Fruit fly (Drosophila melanogaster) whole organism, embryonic: ENCODE results near the gene CG5381.

Experiments used
- CG10267 ChIP-seq: fragments of 200-800 bp; sonication (Bioruptor generic); optimal IDR thresholded peaks from 2 replicates; lab custom pipeline; 2018; ENCODE audit warnings: missing biosample characterization, mild to moderate bottlenecking, missing genetic modification characterization, moderate library complexity
- CG10979 ChIP-seq: fragments of 200-800 bp; sonication (Bioruptor generic); optimal IDR thresholded peaks from 2 replicates; lab custom pipeline; 2018; ENCODE audit warnings: missing biosample characterization, mild to moderate bottlenecking, missing genetic modification characterization, moderate library complexity
- CG11504 ChIP-seq: fragments of 200-800 bp; sonication (Bioruptor generic); optimal IDR thresholded peaks from 3 replicates; lab custom pipeline; 2019; ENCODE audit warnings: missing biosample characterization, mild to moderate bottlenecking, missing genetic modification characterization, moderate library complexity
- CG12219 ChIP-seq: fragments of 200-800 bp; sonication (Bioruptor generic); optimal IDR thresholded peaks from 3 replicates; lab custom pipeline; 2018; ENCODE audit warnings: missing biosample characterization, mild to moderate bottlenecking, missing genetic modification characterization
- CG13424 ChIP-seq: fragments of 200-800 bp; sonication (Bioruptor generic); optimal IDR thresholded peaks from 2 replicates; lab custom pipeline; 2019; ENCODE audit warnings: missing biosample characterization, mild to moderate bottlenecking, missing genetic modification characterization, moderate library complexity
- CG15269 ChIP-seq: fragments of 200-800 bp; sonication (Bioruptor generic); optimal IDR thresholded peaks from 2 replicates; lab custom pipeline; 2018; ENCODE audit warnings: missing biosample characterization, mild to moderate bottlenecking, missing genetic modification characterization, moderate library complexity
- CG15601 ChIP-seq: fragments of 200-800 bp; sonication (Bioruptor generic); optimal IDR thresholded peaks from 3 replicates; lab custom pipeline; 2019; ENCODE audit warnings: missing biosample characterization, mild to moderate bottlenecking, missing genetic modification characterization, moderate library complexity
- CG15696 ChIP-seq: fragments of 200-800 bp; sonication (Bioruptor generic); optimal IDR thresholded peaks from 2 replicates; lab custom pipeline; 2019; ENCODE audit warnings: missing biosample characterization, mild to moderate bottlenecking, missing genetic modification characterization, moderate library complexity
- CG16863 ChIP-seq: fragments of 200-800 bp; sonication (Bioruptor generic); optimal IDR thresholded peaks from 3 replicates; lab custom pipeline; 2016; ENCODE audit warnings: missing biosample characterization, missing genetic modification characterization
- CG17361 ChIP-seq: fragments of 200-800 bp; sonication (Bioruptor generic); IDR thresholded peaks from 3 replicates; pipeline ENCODE4 v1.3.6; 2022; ENCODE audit warnings: missing biosample characterization, missing genetic modification characterization
- CG17829 ChIP-seq: fragments of 200-800 bp; optimal IDR thresholded peaks from 2 replicates; lab custom pipeline; 2019; ENCODE audit warnings: missing biosample characterization, mild to moderate bottlenecking, missing genetic modification characterization, moderate library complexity
- CG18764 ChIP-seq: fragments of 200-800 bp; sonication (Bioruptor generic); optimal IDR thresholded peaks from 3 replicates; lab custom pipeline; 2016; ENCODE audit warnings: missing biosample characterization, missing genetic modification characterization
- CG2712 ChIP-seq: fragments of 200-800 bp; optimal IDR thresholded peaks from 3 replicates; lab custom pipeline; 2019; ENCODE audit warnings: missing biosample characterization, mild to moderate bottlenecking, missing genetic modification characterization, moderate library complexity
- CG2889 ChIP-seq: fragments of 200-800 bp; sonication (Bioruptor generic); IDR thresholded peaks from 3 replicates; pipeline ENCODE4 v1.3.6; 2022; ENCODE audit warnings: missing biosample characterization, missing genetic modification characterization
- CG33557 ChIP-seq: fragments of 200-800 bp; sonication (Bioruptor generic); optimal IDR thresholded peaks from 2 replicates; lab custom pipeline; 2019; ENCODE audit warnings: missing biosample characterization, mild to moderate bottlenecking, missing genetic modification characterization, moderate library complexity
- CG7357 ChIP-seq: fragments of 200-800 bp; sonication (Bioruptor generic); IDR thresholded peaks from 3 replicates; pipeline ENCODE4 v1.3.6; 2022; ENCODE audit warnings: missing biosample characterization, missing genetic modification characterization
- CG7786 ChIP-seq: fragments of 200-800 bp; sonication (Bioruptor generic); optimal IDR thresholded peaks from 2 replicates; lab custom pipeline; 2016; ENCODE audit warnings: missing biosample characterization, missing genetic modification characterization
- CG9876 ChIP-seq: fragments of 200-800 bp; sonication (Bioruptor generic); optimal IDR thresholded peaks from 2 replicates; lab custom pipeline; 2016; ENCODE audit warnings: missing biosample characterization, missing genetic modification characterization
- D19A ChIP-seq: fragments of 200-800 bp; optimal IDR thresholded peaks from 3 replicates; lab custom pipeline; 2019; ENCODE audit warnings: missing biosample characterization, mild to moderate bottlenecking, missing genetic modification characterization, moderate library complexity
- Dbx ChIP-seq: fragments of 200-800 bp; sonication (Bioruptor generic); IDR thresholded peaks from 3 replicates; pipeline ENCODE4 v1.3.6; 2022; ENCODE audit warnings: missing biosample characterization, missing genetic modification characterization
- Ets65A ChIP-seq: fragments of 200-800 bp; sonication (Bioruptor generic); peaks from one replicate; lab custom pipeline; 2016; ENCODE audit warnings: missing biosample characterization, missing genetic modification characterization
- HmgZ ChIP-seq: fragments of 200-800 bp; sonication (Bioruptor generic); optimal IDR thresholded peaks from 2 replicates; lab custom pipeline; 2018; ENCODE audit warnings: missing biosample characterization, mild to moderate bottlenecking, missing genetic modification characterization
- Lhr ChIP-seq: fragments of 200-800 bp; sonication (Bioruptor generic); optimal IDR thresholded peaks from 3 replicates; lab custom pipeline; 2017; ENCODE audit warnings: mild to moderate bottlenecking, missing biosample characterization, missing genetic modification reagents, missing genetic modification characterization
- MTF-1 ChIP-seq: fragments of 200-800 bp; sonication (Bioruptor generic); optimal IDR thresholded peaks from 2 replicates; lab custom pipeline; 2018; ENCODE audit warnings: missing biosample characterization, mild to moderate bottlenecking, missing genetic modification characterization, borderline replicate concordance
- Med ChIP-seq: fragments of 200-800 bp; sonication (Bioruptor generic); peaks from one replicate; lab custom pipeline; 2016; ENCODE audit warnings: missing biosample characterization, missing genetic modification characterization, mild to moderate bottlenecking, inconsistent platforms, moderate library complexity
- Nf-YB ChIP-seq: fragments of 200-800 bp; sonication (Bioruptor generic); optimal IDR thresholded peaks from 3 replicates; lab custom pipeline; 2019; ENCODE audit warnings: missing biosample characterization, mild to moderate bottlenecking, missing genetic modification characterization, moderate library complexity
- Nf-YC ChIP-seq: fragments of 200-800 bp; optimal IDR thresholded peaks from 3 replicates; lab custom pipeline; 2019; ENCODE audit warnings: missing biosample characterization, mild to moderate bottlenecking, missing genetic modification characterization, moderate library complexity
- Oli ChIP-seq: fragments of 200-800 bp; sonication (Bioruptor generic); optimal IDR thresholded peaks from 2 replicates; lab custom pipeline; 2018; ENCODE audit warnings: missing biosample characterization, mild to moderate bottlenecking, missing genetic modification characterization, moderate library complexity
- Rfx ChIP-seq: fragments of 200-800 bp; sonication (Bioruptor generic); IDR thresholded peaks from 2 replicates; pipeline ENCODE4 v1.3.6; 2022; ENCODE audit warnings: missing biosample characterization, missing genetic modification characterization
- Rx ChIP-seq: fragments of 200-800 bp; sonication (Bioruptor generic); IDR thresholded peaks from 2 replicates; pipeline ENCODE4 v1.3.6; 2022; ENCODE audit warnings: missing biosample characterization, missing genetic modification characterization
- Ssrp ChIP-seq: fragments of 200-800 bp; sonication (Bioruptor generic); optimal IDR thresholded peaks from 2 replicates; lab custom pipeline; 2018; ENCODE audit warnings: missing biosample characterization, mild to moderate bottlenecking, missing genetic modification characterization, moderate library complexity
- Xrp1 ChIP-seq: fragments of 200-800 bp; sonication (Bioruptor generic); IDR thresholded peaks from 2 replicates; pipeline ENCODE4 v1.3.6; 2022; ENCODE audit warnings: missing biosample characterization, missing genetic modification characterization
- chif ChIP-seq, 2 experiments: fragments of 200-800 bp; sonication (Bioruptor generic); optimal IDR thresholded peaks; 3 replicates each; lab custom pipeline; 2016; ENCODE audit warnings: missing biosample characterization in 2 of 2, missing genetic modification characterization in 2 of 2
- chn ChIP-seq: fragments of 200-800 bp; sonication (Bioruptor generic); optimal IDR thresholded peaks from 2 replicates; lab custom pipeline; 2016; ENCODE audit warnings: missing biosample characterization, missing genetic modification characterization
- dysf ChIP-seq: fragments of 200-800 bp; sonication (Bioruptor generic); IDR thresholded peaks from 3 replicates; pipeline ENCODE4 v1.3.6; 2022; ENCODE audit warnings: missing biosample characterization, missing genetic modification characterization
- exex ChIP-seq: fragments of 200-800 bp; sonication (Bioruptor generic); optimal IDR thresholded peaks from 4 replicates; lab custom pipeline; 2018; ENCODE audit warnings: missing biosample characterization, mild to moderate bottlenecking, missing genetic modification characterization, moderate library complexity
- fd102C ChIP-seq: fragments of 200-800 bp; sonication (Bioruptor generic); optimal IDR thresholded peaks from 2 replicates; lab custom pipeline; 2018; ENCODE audit warnings: missing biosample characterization, mild to moderate bottlenecking, missing genetic modification characterization, moderate library complexity
- fd96Cb ChIP-seq: fragments of 200-800 bp; sonication (Bioruptor generic); optimal IDR thresholded peaks from 2 replicates; lab custom pipeline; 2018; ENCODE audit warnings: missing biosample characterization, mild to moderate bottlenecking, missing genetic modification characterization, moderate library complexity
- gcm ChIP-seq: fragments of 200-800 bp; sonication (Bioruptor generic); optimal IDR thresholded peaks from 2 replicates; lab custom pipeline; 2019; ENCODE audit warnings: missing biosample characterization, mild to moderate bottlenecking, missing genetic modification characterization, moderate library complexity
- gsb-n ChIP-seq: fragments of 200-800 bp; sonication (Bioruptor generic); optimal IDR thresholded peaks from 3 replicates; lab custom pipeline; 2018; ENCODE audit warnings: missing biosample characterization, mild to moderate bottlenecking, missing genetic modification characterization
- hkb ChIP-seq, 2 experiments: fragments of 200-800 bp in 1 of 2; fragments of >200 bp in 1 of 2; sonication (Bioruptor generic) in 1 of 2; IDR thresholded peaks in 1 of 2; optimal IDR thresholded peaks in 1 of 2; 2 replicates each; pipeline versions ENCODE4 v1.3.6 to Lab custom; 2017 to 2022; ENCODE audit warnings: missing biosample characterization in 1 of 2, missing genetic modification characterization in 1 of 2
- nom ChIP-seq: fragments of 200-800 bp; sonication (Bioruptor generic); optimal IDR thresholded peaks from 2 replicates; lab custom pipeline; 2017; ENCODE audit warnings: missing biosample characterization, missing genetic modification characterization, mild to moderate bottlenecking, moderate library complexity, missing genetic modification reagents
- pnt ChIP-seq: fragments of 200-800 bp; sonication (Bioruptor generic); optimal IDR thresholded peaks from 3 replicates; lab custom pipeline; 2016; ENCODE audit warnings: missing biosample characterization, missing genetic modification characterization
- pum ChIP-seq: fragments of 200-800 bp; sonication (Bioruptor generic); optimal IDR thresholded peaks from 2 replicates; lab custom pipeline; 2016; ENCODE audit warnings: missing biosample characterization, missing genetic modification characterization
- row ChIP-seq: fragments of 200-800 bp; sonication (Bioruptor generic); IDR thresholded peaks from 3 replicates; pipeline ENCODE4 v1.3.6; 2022; ENCODE audit warnings: missing biosample characterization, missing genetic modification characterization
- sens ChIP-seq: fragments of 200-800 bp; sonication (Bioruptor generic); peaks from one replicate; lab custom pipeline; 2016; ENCODE audit warnings: missing biosample characterization, missing genetic modification characterization
- so ChIP-seq: fragments of 200-800 bp; sonication (Bioruptor generic); IDR thresholded peaks from 3 replicates; pipeline ENCODE4 v1.3.6; 2022; ENCODE audit warnings: missing biosample characterization, missing genetic modification characterization
- zf30C ChIP-seq: fragments of 200-800 bp; sonication (Bioruptor generic); optimal IDR thresholded peaks from 3 replicates; lab custom pipeline; 2018; ENCODE audit warnings: missing biosample characterization, mild to moderate bottlenecking, missing genetic modification characterization

Gene CG5381

dm6 chr2L:10353871-10354270 lies 31.0 kb upstream of the CG5381 start, which contains the start of gene CG34367 (continued):
- TF ChIP-seq Nf-YB (GFP tag; lab: Kevin White, UChicago) = peak; percentile 96
- TF ChIP-seq Nf-YC = peak; percentile 97
- TF ChIP-seq dysf (GFP tag; lab: Robert Waterston, UW) = no peak

- TF ChIP-seq CG7786 (GFP tag; lab: Kevin White, UChicago) (no peak), CG33557 (GFP tag; lab: Kevin White, UChicago) (peak; percentile 28), CG17829 (peak; percentile 36), CG9876 (GFP tag; lab: Kevin White, UChicago) (no peak), CG13424 (tag; lab: Kevin White, UChicago) (peak; percentile 30), Med (GFP tag; lab: Kevin White, UChicago) (peak; percentile 61), zf30C (no peak), MTF-1 (GFP tag; lab: Kevin White, UChicago) (no peak), gsb-n (tag; lab: Kevin White, UChicago) (peak; percentile 12), CG10267 (tag; lab: Kevin White, UChicago) (peak; percentile 25), fd96Cb (tag; lab: Kevin White, UChicago) (peak; percentile 7), chn (GFP tag; lab: Kevin White, UChicago) (peak; percentile 3), sens (GFP tag; lab: Kevin White, UChicago) (peak; percentile 88), hkb (optimal IDR thresholded peaks at IDR 0.05; lab: Kevin White, UChicago) (no peak), hkb (GFP tag; IDR thresholded peaks at IDR 0.05; lab: Robert Waterston, UW) (no peak), CG7357 (GFP tag; lab: Robert Waterston, UW) (0 out of 3 replicates have a peak, but pooled peaks have one; percentile 17), Rfx (GFP tag; lab: Robert Waterston, UW) (no peak), Xrp1 (GFP tag; lab: Robert Waterston, UW) (peak; percentile 39; the same call in 1 of the 2 replicates), Ets65A (GFP tag; lab: Kevin White, UChicago) (peak; percentile 15), fd102C (GFP tag; lab: Kevin White, UChicago) (no peak), Oli (tag; lab: Kevin White, UChicago) (peak; percentile 25), D19A (tag; lab: Kevin White, UChicago) (peak; percentile 99), CG15269 (no peak), pum (GFP tag; lab: Kevin White, UChicago) (peak; percentile 14), Dbx (no peak), HmgZ (no peak), Nf-YB (GFP tag; lab: Kevin White, UChicago) (peak; percentile 21), nom (GFP tag; lab: Kevin White, UChicago) (no peak), CG10979 (peak; percentile 58), CG2712 (tag; lab: Kevin White, UChicago) (peak; percentile 55), CG11504 (peak; percentile 71), so (GFP tag; lab: Robert Waterston, UW) (no peak), CG15601 (tag; lab: Kevin White, UChicago) (peak; percentile 36), chif (GFP tag; optimal IDR thresholded peaks at IDR 0.05; lab: Kevin White, UChicago) (peak in 1 of 2 experiments; percentile 2), Rx (GFP tag; lab: Robert Waterston, UW) (no peak), CG16863 (GFP tag; lab: Kevin White, UChicago) (no peak), Ssrp (tag; lab: Kevin White, UChicago) (peak; percentile 61), CG12219 (GFP tag; lab: Kevin White, UChicago) (peak; percentile 29), pnt (peak; percentile 2), CG18764 (GFP tag; lab: Kevin White, UChicago) (no peak), CG2889 (no peak), CG17361 (GFP tag; lab: Robert Waterston, UW) (peak; percentile 44; the same call in 1 of the 3 replicates), row (GFP tag; lab: Robert Waterston, UW) (peak; percentile 55), gcm (GFP tag; lab: Kevin White, UChicago) (peak; percentile 32), CG15696 (tag; lab: Kevin White, UChicago) (peak; percentile 8), Lhr (GFP tag; lab: Kevin White, UChicago) (peak; percentile 6), exex (tag; lab: Kevin White, UChicago) (no peak)
These were observed 28.2 kb upstream of the CG5381 start for dm6 chr2L:10351130-10351529.
